Worm (Caenorhabditis elegans) whole organism, young adult: ENCODE results near the gene sdpn-1.

Source experiments
- ama-1 ChIP-seq, 3 experiments: fragments of 150-350 bp in 1 of 3; sonication (generic microtip) in 2 of 3; optimal IDR thresholded peaks; 2 replicates each; lab custom pipeline; 2014 to 2018; ENCODE audit warnings: missing biosample characterization in 2 of 3, missing genetic modification characterization in 2 of 3, missing genetic modification reagents in 2 of 3
- sdz-38 ChIP-seq: sonication (generic microtip); optimal IDR thresholded peaks from 2 replicates; lab custom pipeline; 2016; ENCODE audit warnings: missing genotype, missing genetic modification characterization, missing compliant biosample characterization
- somi-1 ChIP-seq: fragments of 200-800 bp; sonication (Bioruptor generic); optimal IDR thresholded peaks from 2 replicates; lab custom pipeline; 2018; ENCODE audit warnings: mild to moderate bottlenecking, missing genetic modification characterization, missing compliant biosample characterization
- ztf-26 ChIP-seq: sonication (generic microtip); optimal IDR thresholded peaks from 2 replicates; lab custom pipeline; 2017; ENCODE audit warnings: missing genetic modification characterization, missing compliant biosample characterization
- ztf-28 ChIP-seq: fragments of 200-800 bp; sonication (Bioruptor generic); IDR thresholded peaks from 2 replicates; pipeline ENCODE4 v1.3.6; 2022; ENCODE audit warnings: missing genetic modification reagents, missing genetic modification characterization, missing compliant biosample characterization

- TF ChIP-seq somi-1 (GFP tag; lab: Kevin White, UChicago) (no peak), ztf-28 (GFP tag; lab: Robert Waterston, UW) (no peak), ztf-26 (tag; lab: Kevin White, UChicago) (no peak), ama-1 (optimal IDR thresholded peaks at IDR 0.05; lab: Kevin White, UChicago) (no peak), ama-1 (GFP tag; optimal IDR thresholded peaks at IDR 0.05; lab: Kevin White, UChicago) (no peak), sdz-38 (no peak)
Measured at ce11 chrX:8014407-8015003, 16.5 kb upstream of the sdpn-1 start, which contains the start of gene unk-1.
